Fruit fly (Drosophila melanogaster): ENCODE results near the gene Dmtn.

DNA sequence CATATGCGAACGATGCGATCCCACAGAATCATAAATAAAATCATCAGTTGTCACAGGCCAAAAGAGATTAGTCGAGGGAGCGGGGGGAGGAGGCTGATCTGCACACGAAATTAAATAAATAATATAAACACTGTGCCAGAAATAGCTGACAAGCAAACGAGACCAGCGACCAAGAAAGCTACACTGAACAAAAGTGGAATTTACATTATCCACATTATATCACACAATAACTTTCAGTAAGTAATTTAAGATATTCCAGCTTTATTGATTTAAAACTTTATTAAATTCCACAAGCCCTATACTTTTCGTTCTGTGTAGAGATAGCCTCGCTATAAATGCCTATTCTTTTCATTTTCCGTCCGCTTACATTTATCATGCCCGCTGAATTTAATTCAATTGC lies 1.5 kb downstream of the Dmtn start:
- TF ChIP-seq CG8478 (optimal IDR thresholded peaks at IDR 0.05) (no peak), CTCF (optimal IDR thresholded peaks at IDR 0.05) (no peak)

Data from S2 (cell line).